Fruit fly (Drosophila melanogaster) S2 (cell line): Measurements from ENCODE around the gene lectin-37Db.

Source experiments
- CG8478 ChIP-seq: fragments of >200 bp; optimal IDR thresholded peaks from 2 replicates; lab custom pipeline; 2018
- CTCF ChIP-seq, 2 experiments: fragments of >200 bp; optimal IDR thresholded peaks; 2 replicates each; lab custom pipeline; 2018

DNA sequence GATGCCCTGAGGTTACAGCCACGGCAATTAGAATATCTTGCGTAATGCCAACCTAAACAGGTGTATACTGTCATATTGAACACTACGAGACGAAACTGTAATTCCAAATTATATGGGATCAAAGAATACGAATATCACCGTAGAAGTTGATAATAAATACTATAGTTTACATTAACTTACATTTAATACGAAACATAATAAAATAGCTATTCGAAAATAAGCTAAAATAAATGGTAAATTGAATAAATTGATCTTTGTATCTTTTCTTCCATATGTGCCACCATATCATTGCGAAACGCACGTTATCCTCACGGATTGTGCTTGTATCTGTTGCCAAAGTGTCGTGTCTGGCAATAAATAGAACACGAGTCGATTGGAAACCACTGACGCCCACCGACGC, 3.0 kb upstream of the lectin-37Db start:
- TF ChIP-seq CG8478 (no peak), CTCF (optimal IDR thresholded peaks at IDR 0.05; lab: Kevin White, UChicago) (no peak)
